Worm (Caenorhabditis elegans) whole organism, L4/young adult: ENCODE results near the gene K11C4.2.

Experiments used
- W03F9.2 ChIP-seq: fragments of 150-350 bp; optimal IDR thresholded peaks from 2 replicates; lab custom pipeline; 2014; ENCODE audit warnings: missing biosample characterization, missing genetic modification characterization
- dao-5 ChIP-seq: sonication (generic microtip); optimal IDR thresholded peaks from 2 replicates; lab custom pipeline; 2016; ENCODE audit warnings: missing genotype, missing genetic modification characterization, moderate library complexity, missing compliant biosample characterization
- him-1 ChIP-seq: sonication (generic microtip); optimal IDR thresholded peaks from 2 replicates; lab custom pipeline; 2016; ENCODE audit warnings: missing genotype, missing genetic modification reagents, missing genetic modification characterization, missing compliant biosample characterization

Gene K11C4.2

DNA sequence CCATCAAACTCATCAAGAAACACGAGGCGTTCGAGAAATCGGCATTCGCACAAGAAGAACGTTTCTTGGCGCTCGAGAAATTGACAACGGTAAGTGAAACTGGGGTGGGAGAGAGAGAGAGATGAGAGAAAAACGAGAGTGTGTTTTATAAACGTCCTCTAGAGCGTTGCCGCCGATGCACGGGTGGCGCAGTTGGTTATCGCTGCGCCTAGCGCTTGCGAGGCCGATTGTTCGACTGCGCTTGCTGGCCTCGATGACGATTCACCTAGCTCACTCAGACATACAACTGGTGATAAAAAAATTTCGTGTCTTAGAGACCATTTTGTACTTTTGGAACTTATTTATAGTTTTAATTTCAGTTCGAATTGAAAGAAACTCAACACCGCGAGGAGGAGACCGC lies 6.0 kb upstream of the K11C4.2 start:
- TF ChIP-seq dao-5 (tag; lab: Kevin White, UChicago), result peak; percentile 86
- TF ChIP-seq W03F9.2 (tag; lab: Kevin White, UChicago), result no peak
- peak; percentile 84 for TF ChIP-seq him-1 (tag; lab: Kevin White, UChicago)

DNA sequence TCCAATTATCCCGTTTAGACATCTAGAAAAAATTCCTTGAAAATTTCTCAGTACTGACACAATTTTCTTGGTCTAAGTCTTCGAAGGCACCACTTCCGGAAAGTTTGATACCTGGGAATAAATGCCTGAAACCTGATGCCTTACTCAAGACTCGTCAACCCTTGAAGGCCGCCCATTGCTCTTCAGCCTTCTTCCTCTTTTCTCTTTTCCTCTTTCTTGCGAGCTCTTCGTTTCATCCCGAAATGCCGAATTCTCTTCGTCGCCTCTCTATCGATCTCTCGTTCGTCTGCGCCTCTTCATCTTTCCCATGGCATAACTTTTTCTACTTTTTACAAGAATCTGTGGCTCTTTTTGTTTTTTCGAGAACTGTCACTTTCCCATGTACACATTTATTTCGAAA lies 1.2 kb upstream of the K11C4.2 start:
- TF ChIP-seq him-1 (tag; lab: Kevin White, UChicago), result peak; percentile 33
- TF ChIP-seq dao-5 (tag; lab: Kevin White, UChicago), result no peak

ce11 chrV:6896700-6897099 lies 1.8 kb downstream of the K11C4.2 start, which contains the start of gene K11C4.1:
Gene K11C4.1 (plus strand): TSS chrV:6897000.
- TF ChIP-seq W03F9.2 (tag; lab: Kevin White, UChicago) (no peak), him-1 (tag; lab: Kevin White, UChicago) (no peak), dao-5 (tag; lab: Kevin White, UChicago) (no peak)

ce11 chrV:6900173-6900638 lies 5.3 kb downstream of the K11C4.2 start, which contains the start of gene odc-1:
Gene odc-1 (minus strand): TSS chrV:6900223.
- TF ChIP-seq him-1 (tag; lab: Kevin White, UChicago) (no peak), dao-5 (tag; lab: Kevin White, UChicago) (no peak), W03F9.2 (tag; lab: Kevin White, UChicago) (no peak)

DNA sequence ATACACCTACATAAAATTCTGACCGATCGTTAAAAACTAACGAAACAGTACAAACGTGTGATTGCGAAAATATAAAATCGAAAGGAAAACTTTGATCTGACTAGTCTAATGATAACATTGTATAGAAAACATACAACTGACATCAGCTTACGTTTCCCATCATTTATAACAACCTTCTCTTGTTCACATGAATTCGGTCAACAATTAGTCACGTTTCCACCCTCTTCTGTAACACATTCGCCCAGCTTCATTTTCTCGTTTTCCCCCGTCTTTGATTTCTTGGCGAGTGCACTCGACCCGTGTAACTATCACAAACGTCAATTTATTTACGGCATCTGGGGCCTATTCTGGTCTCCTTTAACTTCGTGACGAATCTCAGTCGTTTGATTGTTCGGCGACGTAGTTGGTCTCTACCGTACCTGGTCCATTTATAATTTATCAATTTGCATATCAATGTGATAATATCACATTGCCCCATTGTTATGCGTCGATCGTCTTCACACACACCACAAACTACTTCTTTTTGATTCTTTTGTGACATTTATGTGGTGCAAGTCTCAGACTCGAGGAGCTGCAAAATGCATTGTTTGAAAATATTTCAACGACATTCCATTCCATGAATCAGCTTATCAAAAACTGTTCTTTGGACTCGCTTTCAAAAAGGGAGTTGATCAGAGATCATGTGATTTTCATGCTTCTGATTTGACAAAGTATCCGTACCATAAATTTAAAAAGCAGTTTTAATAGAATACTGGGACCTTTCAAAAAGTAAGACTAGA lies 6.1 kb downstream of the K11C4.2 start:
- TF ChIP-seq him-1 (tag; lab: Kevin White, UChicago), result no peak
- TF ChIP-seq W03F9.2 (tag; lab: Kevin White, UChicago), result no peak
- TF ChIP-seq dao-5 (tag; lab: Kevin White, UChicago), result no peak

ce11 chrV:6901943-6902549 lies 7.2 kb downstream of the K11C4.2 start:
- TF ChIP-seq him-1 (tag; lab: Kevin White, UChicago) (no peak), dao-5 (tag; lab: Kevin White, UChicago) (no peak), W03F9.2 (tag; lab: Kevin White, UChicago) (no peak)

DNA sequence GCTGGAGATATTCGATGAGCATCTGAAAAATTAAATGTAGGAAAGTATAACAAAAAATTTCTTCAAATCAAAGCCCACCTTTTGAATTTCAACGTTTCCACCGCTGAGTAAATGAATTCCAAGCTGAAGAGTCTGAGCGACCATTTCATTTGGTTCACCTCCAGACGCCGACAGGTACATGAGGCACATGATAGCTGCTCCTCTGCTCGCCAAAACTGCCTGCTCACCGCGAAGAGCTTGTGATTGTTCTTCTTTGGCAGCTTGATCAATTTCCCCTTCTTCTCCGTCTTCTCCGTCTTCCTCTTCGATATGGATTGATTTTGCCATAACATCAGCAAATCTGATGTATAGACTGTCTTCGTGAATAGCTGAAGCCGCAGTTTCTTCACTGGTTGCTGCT lies 11.6 kb downstream of the K11C4.2 start:
- TF ChIP-seq W03F9.2 (tag; lab: Kevin White, UChicago) (no peak), him-1 (tag; lab: Kevin White, UChicago) (no peak), dao-5 (tag; lab: Kevin White, UChicago) (no peak)

- TF ChIP-seq dao-5 (tag; lab: Kevin White, UChicago) (no peak), W03F9.2 (tag; lab: Kevin White, UChicago) (no peak), him-1 (tag; lab: Kevin White, UChicago) (no peak)
Observed at ce11 chrV:6917280-6917679, 22.4 kb downstream of the K11C4.2 start.

- TF ChIP-seq dao-5 (tag; lab: Kevin White, UChicago) (no peak), W03F9.2 (tag; lab: Kevin White, UChicago) (no peak), him-1 (tag; lab: Kevin White, UChicago) (no peak)
Observed at ce11 chrV:6919251-6919650, 24.4 kb downstream of the K11C4.2 start.

DNA sequence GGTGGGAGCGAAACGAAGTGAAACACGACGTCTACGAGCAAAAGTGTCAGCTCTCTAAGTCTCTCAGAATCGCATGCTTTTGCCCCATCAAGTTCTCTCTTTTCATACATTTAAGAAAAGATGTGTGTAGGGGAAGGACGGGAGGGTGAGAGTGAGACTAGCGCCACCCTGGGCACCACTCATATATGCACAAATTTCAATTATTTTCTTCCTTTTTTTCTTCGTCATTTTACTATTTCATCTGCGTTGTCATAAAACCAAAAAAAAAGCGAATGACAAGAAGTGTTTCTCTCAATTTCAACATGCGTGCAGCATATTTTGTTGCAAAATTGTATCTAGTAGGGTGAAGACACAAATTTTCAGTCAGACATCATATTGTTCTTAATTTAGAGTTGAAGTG lies 31.8 kb downstream of the K11C4.2 start:
- TF ChIP-seq him-1 (tag; lab: Kevin White, UChicago), result no peak
- TF ChIP-seq dao-5 (tag; lab: Kevin White, UChicago), result no peak
- no peak for TF ChIP-seq W03F9.2 (tag; lab: Kevin White, UChicago)

ce11 chrV:6928938-6929337 lies 34.1 kb downstream of the K11C4.2 start, which contains the start of gene unc-68:
Gene unc-68 (minus strand): TSS chrV:6929038.
- TF ChIP-seq dao-5 (tag; lab: Kevin White, UChicago), result no peak
- no peak for TF ChIP-seq him-1 (tag; lab: Kevin White, UChicago)
- TF ChIP-seq W03F9.2 (tag; lab: Kevin White, UChicago), result no peak

- TF ChIP-seq him-1 (tag; lab: Kevin White, UChicago), result no peak
- TF ChIP-seq dao-5 (tag; lab: Kevin White, UChicago), result no peak
- TF ChIP-seq W03F9.2 (tag; lab: Kevin White, UChicago), result no peak
Observed at ce11 chrV:6930284-6930683, 35.4 kb downstream of the K11C4.2 start.

ce11 chrV:6934212-6934611 lies 39.3 kb downstream of the K11C4.2 start, which contains the start of gene lipl-6:
Gene lipl-6 (minus strand): TSS chrV:6934312.
- TF ChIP-seq dao-5 (tag; lab: Kevin White, UChicago) (no peak), W03F9.2 (tag; lab: Kevin White, UChicago) (no peak), him-1 (tag; lab: Kevin White, UChicago) (no peak)
